Fruit fly (Drosophila melanogaster): ENCODE results near the gene AnxB11.

DNA sequence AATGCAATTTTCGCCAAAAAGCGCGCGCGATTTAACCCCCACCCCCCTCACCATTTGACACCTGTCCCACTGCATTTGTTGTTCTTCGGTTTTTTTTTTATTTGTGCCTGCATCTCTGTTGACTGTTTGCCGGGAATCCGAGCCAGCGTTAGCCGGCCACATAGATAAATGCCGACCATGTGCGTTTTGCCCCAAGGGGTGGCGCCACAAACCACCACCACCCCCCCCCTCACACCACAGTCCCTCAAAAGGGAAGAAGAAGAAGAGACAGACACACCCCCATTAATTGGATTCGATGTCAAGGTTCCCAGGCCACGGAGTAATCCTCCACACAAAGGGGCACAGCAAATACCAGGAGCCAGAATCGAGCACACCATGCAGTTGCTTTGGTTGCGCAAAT, 27.3 kb upstream of the AnxB11 start:
- TF ChIP-seq psq (GFP tag; optimal IDR thresholded peaks at IDR 0.05): no peak
- no peak for TF ChIP-seq ssp (GFP tag; IDR thresholded peaks at IDR 0.05)
- no peak for TF ChIP-seq CG9797 (GFP tag; optimal IDR thresholded peaks at IDR 0.05)
- TF ChIP-seq CG2678 (tag; optimal IDR thresholded peaks at IDR 0.05): no peak
- TF ChIP-seq zfh2 (GFP tag; optimal IDR thresholded peaks at IDR 0.05): no peak
- TF ChIP-seq insv (GFP tag; optimal IDR thresholded peaks at IDR 0.05): no peak
- TF ChIP-seq br (optimal IDR thresholded peaks at IDR 0.05): no peak
- no peak for TF ChIP-seq grau (tag; optimal IDR thresholded peaks at IDR 0.05)
- TF ChIP-seq h (optimal IDR thresholded peaks at IDR 0.05): no peak
- TF ChIP-seq pnt (GFP tag; optimal IDR thresholded peaks at IDR 0.05): no peak
- no peak for TF ChIP-seq gsb-n (tag; optimal IDR thresholded peaks at IDR 0.05)
- no peak for TF ChIP-seq CG34422 (GFP tag; IDR thresholded peaks at IDR 0.05)
- TF ChIP-seq Hmx (GFP tag; optimal IDR thresholded peaks at IDR 0.05): no peak
- no peak for TF ChIP-seq btn (GFP tag; optimal IDR thresholded peaks at IDR 0.05)

All from whole organism, embryonic.